Worm (Caenorhabditis elegans) whole organism, L2 larva: Measurements from ENCODE around the gene scl-1.

Experiments
- ceh-82 ChIP-seq: fragments of 150-350 bp; optimal IDR thresholded peaks from 2 replicates; lab custom pipeline; 2014; ENCODE audit warnings: missing biosample characterization, missing genetic modification characterization
- elt-1 ChIP-seq: fragments of 150-350 bp; optimal IDR thresholded peaks from 2 replicates; lab custom pipeline; 2014; ENCODE audit warnings: missing biosample characterization, missing genetic modification characterization
- mbf-1 ChIP-seq: sonication (generic microtip); optimal IDR thresholded peaks from 2 replicates; lab custom pipeline; 2017; ENCODE audit warnings: missing biosample characterization, missing genetic modification characterization
- nhr-12 ChIP-seq: fragments of 150-350 bp; optimal IDR thresholded peaks from 2 replicates; lab custom pipeline; 2014; ENCODE audit warnings: missing biosample characterization, missing genetic modification characterization
- nhr-77 ChIP-seq: fragments of 150-350 bp; optimal IDR thresholded peaks from 2 replicates; lab custom pipeline; 2014; ENCODE audit warnings: missing biosample characterization, missing genetic modification characterization
- ztf-11 ChIP-seq: sonication (generic microtip); optimal IDR thresholded peaks from 2 replicates; lab custom pipeline; 2017; ENCODE audit warnings: missing biosample characterization, missing genetic modification characterization

DNA sequence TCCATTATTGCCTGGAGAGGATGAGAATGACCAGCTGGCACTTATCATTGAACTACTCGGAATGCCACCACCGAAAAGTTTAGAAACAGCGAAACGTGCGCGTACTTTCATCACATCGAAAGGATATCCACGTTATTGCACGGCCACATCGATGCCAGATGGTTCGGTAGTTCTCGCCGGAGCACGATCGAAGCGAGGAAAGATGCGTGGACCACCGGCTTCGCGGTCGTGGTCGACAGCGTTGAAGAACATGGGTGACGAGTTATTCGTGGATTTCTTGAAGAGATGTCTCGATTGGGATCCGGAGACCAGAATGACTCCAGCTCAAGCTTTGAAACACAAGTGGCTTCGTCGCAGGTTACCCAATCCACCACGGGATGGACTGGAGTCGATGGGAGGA, 22.6 kb upstream of the scl-1 start:
- TF ChIP-seq ztf-11 (tag; lab: Kevin White, UChicago) (no peak), elt-1 (no peak), nhr-77 (no peak), mbf-1 (no peak), ceh-82 (tag; lab: Kevin White, UChicago) (no peak), nhr-12 (no peak)
